Fruit fly (Drosophila melanogaster) S2 (cell line): Measurements from ENCODE around the gene Sc2.

Experiments
- CG8478 ChIP-seq: fragments of >200 bp; optimal IDR thresholded peaks from 2 replicates; lab custom pipeline; 2018
- CTCF ChIP-seq, 2 experiments: fragments of >200 bp; optimal IDR thresholded peaks; 2 replicates each; lab custom pipeline; 2018

DNA sequence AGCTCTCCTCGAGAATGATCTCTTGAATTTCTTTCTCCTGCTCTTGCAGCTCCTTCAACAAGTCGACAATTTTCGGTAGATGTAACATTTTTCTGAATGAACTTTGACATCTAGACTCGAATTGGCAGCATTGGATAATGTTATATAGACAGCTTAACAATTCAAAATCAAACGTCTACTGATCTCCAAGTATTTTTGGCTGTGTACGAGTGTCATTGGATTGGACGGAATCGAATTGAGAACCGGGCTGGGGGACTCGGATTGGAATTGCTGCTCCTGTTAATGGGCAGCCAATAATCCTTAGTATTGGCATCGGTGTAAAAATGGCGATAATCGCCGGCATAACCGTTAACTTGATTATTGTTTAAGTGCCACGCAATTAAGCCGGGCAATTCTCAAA lies 45.9 kb downstream of the Sc2 start, which contains the start of gene CG14983:
- TF ChIP-seq CG8478 (lab: Kevin White, UChicago) (no peak), CTCF (optimal IDR thresholded peaks at IDR 0.05; lab: Kevin White, UChicago) (no peak)
